Fruit fly (Drosophila melanogaster) whole organism, embryonic: ENCODE results near the gene cup.

Experiments used
- Antp ChIP-seq: fragments of 200-800 bp; sonication (Bioruptor generic); optimal IDR thresholded peaks from 3 replicates; lab custom pipeline; 2016; ENCODE audit warnings: missing biosample characterization, missing genetic modification characterization
- Bdp1 ChIP-seq: fragments of 200-800 bp; sonication (Bioruptor generic); optimal IDR thresholded peaks from 3 replicates; lab custom pipeline; 2016; ENCODE audit warnings: missing biosample characterization, missing genetic modification characterization
- CG10565 ChIP-seq: fragments of 200-800 bp; sonication (Bioruptor generic); optimal IDR thresholded peaks from 3 replicates; lab custom pipeline; 2016; ENCODE audit warnings: missing biosample characterization, mild to moderate bottlenecking, missing genetic modification characterization
- CG11560 ChIP-seq: fragments of 200-800 bp; sonication (Bioruptor generic); IDR thresholded peaks from 3 replicates; pipeline ENCODE4 v1.3.6; 2022; ENCODE audit warnings: missing biosample characterization, missing genetic modification characterization
- CG11695 ChIP-seq: fragments of 200-800 bp; sonication (Bioruptor generic); IDR thresholded peaks from 3 replicates; pipeline ENCODE4 v1.3.6; 2022; ENCODE audit warnings: missing biosample characterization, missing genetic modification characterization
- CG12236 ChIP-seq: fragments of 200-800 bp; sonication (Bioruptor generic); optimal IDR thresholded peaks from 2 replicates; lab custom pipeline; 2016; ENCODE audit warnings: missing biosample characterization, missing genetic modification characterization
- CG13424 ChIP-seq: fragments of 200-800 bp; sonication (Bioruptor generic); optimal IDR thresholded peaks from 2 replicates; lab custom pipeline; 2019; ENCODE audit warnings: missing biosample characterization, mild to moderate bottlenecking, missing genetic modification characterization, moderate library complexity
- CG13894 ChIP-seq: fragments of 200-800 bp; sonication (Bioruptor generic); optimal IDR thresholded peaks from 3 replicates; lab custom pipeline; 2018; ENCODE audit warnings: missing biosample characterization, mild to moderate bottlenecking, missing genetic modification characterization, moderate library complexity
- CG14860 ChIP-seq: fragments of 200-800 bp; sonication (Bioruptor generic); IDR thresholded peaks from 3 replicates; pipeline ENCODE4 v1.3.6; 2022; ENCODE audit warnings: missing biosample characterization, missing genetic modification characterization; ENCODE audit not compliant: partially characterized antibody
- CG1529 ChIP-seq: fragments of 200-800 bp; sonication (Bioruptor generic); optimal IDR thresholded peaks from 3 replicates; lab custom pipeline; 2018; ENCODE audit warnings: missing biosample characterization, missing genetic modification characterization
- CG18011 ChIP-seq: fragments of 200-800 bp; sonication (Bioruptor generic); optimal IDR thresholded peaks from 2 replicates; lab custom pipeline; 2017; ENCODE audit warnings: missing biosample characterization, missing genetic modification characterization, mild to moderate bottlenecking, moderate library complexity, missing genotype
- CG2678 ChIP-seq: fragments of 200-800 bp; sonication (Bioruptor generic); optimal IDR thresholded peaks from 3 replicates; lab custom pipeline; 2019; ENCODE audit warnings: missing biosample characterization, mild to moderate bottlenecking, missing genetic modification characterization, moderate library complexity
- CG32772 ChIP-seq: fragments of 200-800 bp; sonication (Bioruptor generic); IDR thresholded peaks from 2 replicates; pipeline ENCODE4 v1.3.6; 2022; ENCODE audit warnings: missing biosample characterization, missing genetic modification characterization
- CG3281 ChIP-seq: fragments of 200-800 bp; sonication (Bioruptor generic); optimal IDR thresholded peaks from 3 replicates; lab custom pipeline; 2017; ENCODE audit warnings: missing biosample characterization, mild to moderate bottlenecking, missing genetic modification characterization
- CG34376 ChIP-seq: fragments of 200-800 bp; sonication (Bioruptor generic); optimal IDR thresholded peaks from 2 replicates; lab custom pipeline; 2018; ENCODE audit warnings: missing biosample characterization, mild to moderate bottlenecking, missing genetic modification characterization
- CG4328 ChIP-seq: fragments of 200-800 bp; sonication (Bioruptor generic); optimal IDR thresholded peaks from 3 replicates; lab custom pipeline; 2017; ENCODE audit warnings: missing biosample characterization, missing genetic modification reagents, missing genetic modification characterization
- CG4707 ChIP-seq: fragments of 200-800 bp; sonication (Bioruptor generic); optimal IDR thresholded peaks from 2 replicates; lab custom pipeline; 2018; ENCODE audit warnings: missing biosample characterization, mild to moderate bottlenecking, missing genetic modification characterization, moderate library complexity
- CG6683 ChIP-seq: fragments of 200-800 bp; sonication (Bioruptor generic); optimal IDR thresholded peaks from 2 replicates; lab custom pipeline; 2017; ENCODE audit warnings: missing biosample characterization, mild to moderate bottlenecking, missing genetic modification characterization, missing genetic modification reagents
- CG8359 ChIP-seq: fragments of 200-800 bp; sonication (Bioruptor generic); optimal IDR thresholded peaks from 2 replicates; lab custom pipeline; 2017; ENCODE audit warnings: missing biosample characterization, mild to moderate bottlenecking, missing genetic modification characterization, borderline replicate concordance
- CrebB ChIP-seq: fragments of 200-800 bp; sonication (Bioruptor generic); optimal IDR thresholded peaks from 3 replicates; lab custom pipeline; 2018; ENCODE audit warnings: missing biosample characterization, mild to moderate bottlenecking, missing genetic modification characterization
- Dll ChIP-seq: fragments of 200-800 bp; sonication (Bioruptor generic); IDR thresholded peaks from 4 replicates; pipeline ENCODE4 v1.3.6; 2022; ENCODE audit warnings: missing biosample characterization, missing genetic modification characterization; ENCODE audit not compliant: partially characterized antibody
- HLH4C ChIP-seq: fragments of 200-800 bp; sonication (Bioruptor generic); IDR thresholded peaks from 3 replicates; pipeline ENCODE4 v1.3.6; 2022; ENCODE audit warnings: missing biosample characterization, missing genetic modification characterization; ENCODE audit not compliant: partially characterized antibody
- HmgZ ChIP-seq: fragments of 200-800 bp; sonication (Bioruptor generic); optimal IDR thresholded peaks from 2 replicates; lab custom pipeline; 2018; ENCODE audit warnings: missing biosample characterization, mild to moderate bottlenecking, missing genetic modification characterization
- Kr ChIP-seq: fragments of 200-800 bp; sonication (Bioruptor generic); optimal IDR thresholded peaks from 2 replicates; lab custom pipeline; 2017; ENCODE audit warnings: missing biosample characterization, mild to moderate bottlenecking, missing genetic modification characterization
- MTF-1 ChIP-seq: fragments of 200-800 bp; sonication (Bioruptor generic); optimal IDR thresholded peaks from 2 replicates; lab custom pipeline; 2018; ENCODE audit warnings: missing biosample characterization, mild to moderate bottlenecking, missing genetic modification characterization, borderline replicate concordance
- Meics ChIP-seq: fragments of 200-800 bp; sonication (Bioruptor generic); optimal IDR thresholded peaks from 2 replicates; lab custom pipeline; 2017; ENCODE audit warnings: missing biosample characterization, mild to moderate bottlenecking, missing genetic modification characterization
- NC2α ChIP-seq: fragments of 200-800 bp; sonication (Bioruptor generic); optimal IDR thresholded peaks from 2 replicates; lab custom pipeline; 2016; ENCODE audit warnings: missing biosample characterization, missing genetic modification characterization
- NfI ChIP-seq: fragments of 200-800 bp; sonication (Bioruptor generic); optimal IDR thresholded peaks from 3 replicates; lab custom pipeline; 2018; ENCODE audit warnings: missing biosample characterization, mild to moderate bottlenecking, missing genetic modification characterization, moderate library complexity
- PHDP ChIP-seq: fragments of 200-800 bp; sonication (Bioruptor generic); optimal IDR thresholded peaks from 3 replicates; lab custom pipeline; 2018; ENCODE audit warnings: missing biosample characterization, mild to moderate bottlenecking, missing genetic modification characterization, moderate library complexity
- Sry-δ ChIP-seq: fragments of 200-800 bp; sonication (Bioruptor generic); optimal IDR thresholded peaks from 2 replicates; lab custom pipeline; 2016; ENCODE audit warnings: missing biosample characterization, missing genetic modification characterization
- TFAM ChIP-seq: fragments of 200-800 bp; sonication (Bioruptor generic); optimal IDR thresholded peaks from 2 replicates; lab custom pipeline; 2017; ENCODE audit warnings: missing biosample characterization, missing genetic modification characterization, inconsistent platforms
- Taf1 ChIP-seq: fragments of 200-800 bp; sonication (Bioruptor generic); IDR thresholded peaks from 2 replicates; pipeline ENCODE4 v1.3.6; 2022; ENCODE audit warnings: missing biosample characterization, missing genetic modification characterization
- bbx ChIP-seq: fragments of 200-800 bp; sonication (Bioruptor generic); IDR thresholded peaks from 2 replicates; pipeline ENCODE4 v1.3.6; 2022; ENCODE audit warnings: missing biosample characterization, missing genetic modification characterization; ENCODE audit not compliant: partially characterized antibody
- bigmax ChIP-seq: fragments of 200-800 bp; sonication (Bioruptor generic); optimal IDR thresholded peaks from 2 replicates; lab custom pipeline; 2018; ENCODE audit warnings: missing biosample characterization, mild to moderate bottlenecking, missing genetic modification characterization
- chinmo ChIP-seq: fragments of 200-800 bp; sonication (Bioruptor generic); IDR thresholded peaks from 4 replicates; pipeline ENCODE4 v1.3.6; 2022; ENCODE audit warnings: missing biosample characterization, missing genetic modification characterization; ENCODE audit not compliant: partially characterized antibody
- ems ChIP-seq: fragments of 200-800 bp; sonication (Bioruptor generic); optimal IDR thresholded peaks from 3 replicates; lab custom pipeline; 2016; ENCODE audit warnings: missing biosample characterization, missing genetic modification characterization
- en ChIP-seq: fragments of 200-800 bp; sonication (Bioruptor generic); optimal IDR thresholded peaks from 2 replicates; lab custom pipeline; 2016; ENCODE audit warnings: missing biosample characterization, missing genetic modification characterization
- esg ChIP-seq: fragments of 200-800 bp; sonication (Bioruptor generic); conservative IDR thresholded peaks from 2 replicates; pipeline ENCODE4 v1.3.6; 2022; ENCODE audit warnings: missing biosample characterization, missing genetic modification characterization
- lbe ChIP-seq: fragments of 200-800 bp; sonication (Bioruptor generic); optimal IDR thresholded peaks from 2 replicates; lab custom pipeline; 2016; ENCODE audit warnings: missing biosample characterization, mild to moderate bottlenecking, missing genetic modification characterization
- mam ChIP-seq: fragments of 200-800 bp; sonication (Bioruptor generic); optimal IDR thresholded peaks from 3 replicates; lab custom pipeline; 2016; ENCODE audit warnings: missing biosample characterization, missing genetic modification characterization
- mirr ChIP-seq: fragments of 200-800 bp; sonication (Bioruptor generic); optimal IDR thresholded peaks from 3 replicates; lab custom pipeline; 2018; ENCODE audit warnings: missing biosample characterization, mild to moderate bottlenecking, missing genetic modification characterization
- onecut ChIP-seq: fragments of 200-800 bp; sonication (Bioruptor generic); IDR thresholded peaks from 2 replicates; pipeline ENCODE4 v1.3.6; 2022; ENCODE audit warnings: missing biosample characterization, missing genetic modification characterization
- pan ChIP-seq, 4 experiments: fragments of >200 bp in 3 of 4; fragments of 200-800 bp in 1 of 4; sonication (Bioruptor generic) in 1 of 4; optimal IDR thresholded peaks in 3 of 4; IDR thresholded peaks in 1 of 4; 2 replicates each; pipeline versions ENCODE4 v1.3.6 to Lab custom; 2017 to 2022; ENCODE audit warnings: missing biosample characterization in 2 of 4, missing genetic modification characterization in 2 of 4, mixed read lengths in 1 of 4
- pho ChIP-seq: fragments of 200-800 bp; sonication (Bioruptor generic); optimal IDR thresholded peaks from 2 replicates; lab custom pipeline; 2016; ENCODE audit warnings: missing biosample characterization, missing genetic modification characterization
- repo ChIP-seq: fragments of 200-800 bp; sonication (Bioruptor generic); optimal IDR thresholded peaks from 2 replicates; lab custom pipeline; 2016; ENCODE audit warnings: missing biosample characterization, missing genetic modification characterization
- ro ChIP-seq: fragments of 200-800 bp; sonication (Bioruptor generic); IDR thresholded peaks from 2 replicates; pipeline ENCODE4 v1.3.6; 2022; ENCODE audit warnings: missing biosample characterization, missing genetic modification characterization
- shn ChIP-seq: fragments of 200-800 bp; sonication (Bioruptor generic); optimal IDR thresholded peaks from 3 replicates; lab custom pipeline; 2016; ENCODE audit warnings: missing biosample characterization, missing genetic modification characterization
- sug ChIP-seq: fragments of 200-800 bp; optimal IDR thresholded peaks from 2 replicates; lab custom pipeline; 2019; ENCODE audit warnings: missing biosample characterization, mild to moderate bottlenecking, missing genetic modification characterization, moderate library complexity
- wek ChIP-seq: fragments of 200-800 bp; sonication (Bioruptor generic); optimal IDR thresholded peaks from 3 replicates; lab custom pipeline; 2018; ENCODE audit warnings: missing biosample characterization, mild to moderate bottlenecking, missing genetic modification characterization, moderate library complexity
- z ChIP-seq: fragments of 200-800 bp; sonication (Bioruptor generic); IDR thresholded peaks from 3 replicates; pipeline ENCODE4 v1.3.6; 2022; ENCODE audit warnings: missing biosample characterization, missing genetic modification characterization

Gene cup

dm6 chr2L:6622642-6623162 is 40.8 kb upstream of the cup start, which contains the start of gene CG34345 (continued):
- TF ChIP-seq pho (no peak), HmgZ (tag; lab: Kevin White, UChicago) (peak; percentile 65), CG4328 (GFP tag; lab: Kevin White, UChicago) (no peak), Sry-δ (GFP tag; lab: Kevin White, UChicago) (peak; percentile 31), TFAM (no peak), repo (GFP tag; lab: Kevin White, UChicago) (no peak), CG18011 (GFP tag; lab: Kevin White, UChicago) (no peak), CG12236 (no peak), shn (GFP tag; lab: Kevin White, UChicago) (no peak), HLH4C (GFP tag; lab: Robert Waterston, UW) (no peak), Meics (GFP tag; lab: Kevin White, UChicago) (no peak), onecut (GFP tag; lab: Robert Waterston, UW) (no peak), z (no peak), CG13894 (tag; lab: Kevin White, UChicago) (no peak), NC2α (GFP tag; lab: Kevin White, UChicago) (no peak), CG6683 (GFP tag; lab: Kevin White, UChicago) (no peak), sug (tag; lab: Kevin White, UChicago) (no peak), pan (optimal IDR thresholded peaks at IDR 0.05; lab: Kevin White, UChicago) (no peak), pan (GFP tag; optimal IDR thresholded peaks at IDR 0.05 in 1 of 2, IDR thresholded peaks at IDR 0.05 in 1 of 2) (no peak), PHDP (tag; lab: Kevin White, UChicago) (no peak), CG14860 (GFP tag; lab: Robert Waterston, UW) (no peak), Taf1 (GFP tag; lab: Robert Waterston, UW) (no peak), ems (no peak), wek (GFP tag; lab: Kevin White, UChicago) (no peak), CG3281 (no peak), CG13424 (no peak), CG10565 (no peak), en (GFP tag; lab: Kevin White, UChicago) (no peak), MTF-1 (GFP tag; lab: Kevin White, UChicago) (no peak), CG11695 (GFP tag; lab: Robert Waterston, UW) (no peak), chinmo (peak; percentile 60; the same call in 1 of the 4 replicates), CG1529 (GFP tag; lab: Kevin White, UChicago) (no peak), bbx (GFP tag; lab: Robert Waterston, UW) (peak; percentile 78), ro (no peak), lbe (GFP tag; lab: Kevin White, UChicago) (no peak), bigmax (GFP tag; lab: Kevin White, UChicago) (no peak), CG34376 (GFP tag; lab: Kevin White, UChicago) (no peak), CG8359 (GFP tag; lab: Kevin White, UChicago) (no peak), esg (GFP tag; lab: Robert Waterston, UW) (no peak), Antp (no peak), Bdp1 (GFP tag; lab: Kevin White, UChicago) (no peak), NfI (GFP tag; lab: Kevin White, UChicago) (no peak), CG32772 (no peak), Kr (GFP tag; lab: Kevin White, UChicago) (no peak), CG4707 (GFP tag; lab: Kevin White, UChicago) (no peak), CG11560 (tag; lab: Robert Waterston, UW) (no peak), Dll (GFP tag; lab: Robert Waterston, UW) (peak; percentile 59; the same call in 3 of the 4 replicates), CG2678 (tag; lab: Kevin White, UChicago) (no peak), mam (GFP tag; lab: Kevin White, UChicago) (peak; percentile 43), CrebB (tag; lab: Kevin White, UChicago) (no peak), mirr (GFP tag; lab: Kevin White, UChicago) (no peak)
